Fruit fly (Drosophila melanogaster) whole organism: Measurements from ENCODE around the gene CG9328.

ENCODE experiments used
- CG8478 ChIP-seq: fragments of >200 bp; optimal IDR thresholded peaks from 2 replicates; lab custom pipeline; 2018; ENCODE audit warnings: inconsistent platforms
- Dll ChIP-seq: fragments of >200 bp; optimal IDR thresholded peaks from 2 replicates; lab custom pipeline; 2017
- EcR ChIP-seq, 2 experiments: fragments of >200 bp; optimal IDR thresholded peaks; 2 replicates each; lab custom pipeline; 2017; ENCODE audit warnings: missing biosample characterization in 2 of 2, missing genetic modification characterization in 2 of 2, missing genetic modification reagents in 2 of 2
- pan ChIP-seq: fragments of >200 bp; optimal IDR thresholded peaks from 2 replicates; lab custom pipeline; 2017
- psq ChIP-seq: fragments of >200 bp; optimal IDR thresholded peaks from 2 replicates; lab custom pipeline; 2017
- usp ChIP-seq: fragments of >200 bp; optimal IDR thresholded peaks from 2 replicates; lab custom pipeline; 2017; ENCODE audit warnings: missing biosample characterization, missing genetic modification characterization, mixed read lengths

DNA sequence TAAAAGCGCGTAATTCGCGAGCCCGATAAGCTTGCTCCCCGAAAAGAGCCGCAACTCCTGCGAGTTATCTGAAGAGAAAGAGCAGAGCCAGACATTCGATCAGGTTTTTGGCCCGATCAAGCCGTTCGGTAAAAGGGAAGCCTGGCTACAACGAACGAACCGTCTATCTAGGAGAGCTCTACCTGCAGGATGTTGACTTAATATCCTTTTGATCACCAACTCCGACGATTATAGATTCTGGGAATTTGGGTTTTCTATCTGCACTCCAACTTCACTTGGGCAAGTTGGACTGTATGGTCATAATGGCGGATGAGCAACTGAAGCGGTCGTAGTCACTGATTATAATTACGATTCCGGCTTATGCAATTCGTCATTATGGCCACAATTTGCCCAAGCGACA is 4.7 kb downstream of the CG9328 start:
- no peak for TF ChIP-seq pan (lab: Kevin White, UChicago)
- TF ChIP-seq Dll (lab: Kevin White, UChicago): no peak
- TF ChIP-seq EcR (GFP tag; optimal IDR thresholded peaks at IDR 0.05; lab: Kevin White, UChicago): no peak
- TF ChIP-seq psq: no peak
- TF ChIP-seq CG8478 (lab: Kevin White, UChicago): no peak
- TF ChIP-seq usp (GFP tag; lab: Kevin White, UChicago): no peak
